Worm (Caenorhabditis elegans) whole organism, L4/young adult: ENCODE data around the gene F15A8.1.

Experiments
- W03F9.2 ChIP-seq: fragments of 150-350 bp; optimal IDR thresholded peaks from 2 replicates; lab custom pipeline; 2014; ENCODE audit warnings: missing biosample characterization, missing genetic modification characterization
- dao-5 ChIP-seq: sonication (generic microtip); optimal IDR thresholded peaks from 2 replicates; lab custom pipeline; 2016; ENCODE audit warnings: missing genotype, missing genetic modification characterization, moderate library complexity, missing compliant biosample characterization
- him-1 ChIP-seq: sonication (generic microtip); optimal IDR thresholded peaks from 2 replicates; lab custom pipeline; 2016; ENCODE audit warnings: missing genotype, missing genetic modification reagents, missing genetic modification characterization, missing compliant biosample characterization

Gene F15A8.1

ce11 chrX:4424254-4424653 lies 16.5 kb upstream of the F15A8.1 start:
- TF ChIP-seq him-1 (tag; lab: Kevin White, UChicago), result no peak
- TF ChIP-seq W03F9.2 (tag; lab: Kevin White, UChicago), result no peak
- no peak for TF ChIP-seq dao-5 (tag; lab: Kevin White, UChicago)

- TF ChIP-seq dao-5 (tag; lab: Kevin White, UChicago) (no peak), W03F9.2 (tag; lab: Kevin White, UChicago) (no peak), him-1 (tag; lab: Kevin White, UChicago) (no peak)
These were observed 14.2 kb upstream of the F15A8.1 start for ce11 chrX:4426496-4426895.

ce11 chrX:4427387-4427786 lies 13.4 kb upstream of the F15A8.1 start:
- TF ChIP-seq dao-5 (tag; lab: Kevin White, UChicago) (no peak), W03F9.2 (tag; lab: Kevin White, UChicago) (no peak), him-1 (tag; lab: Kevin White, UChicago) (no peak)

- TF ChIP-seq him-1 (tag; lab: Kevin White, UChicago), result no peak
These were observed 11.4 kb upstream of the F15A8.1 start for ce11 chrX:4429364-4429763.

ce11 chrX:4434577-4434976 lies 6.2 kb upstream of the F15A8.1 start:
- TF ChIP-seq W03F9.2 (tag; lab: Kevin White, UChicago), result no peak
- no peak for TF ChIP-seq him-1 (tag; lab: Kevin White, UChicago)
- TF ChIP-seq dao-5 (tag; lab: Kevin White, UChicago), result no peak

- TF ChIP-seq W03F9.2 (tag; lab: Kevin White, UChicago), result no peak
- no peak for TF ChIP-seq dao-5 (tag; lab: Kevin White, UChicago)
- TF ChIP-seq him-1 (tag; lab: Kevin White, UChicago), result no peak
These were observed 5.3 kb upstream of the F15A8.1 start for ce11 chrX:4435396-4435795.

ce11 chrX:4437555-4437954 lies 3.2 kb upstream of the F15A8.1 start, which contains the start of gene cest-26:
Gene cest-26, minus strand, starts transcription at chrX:4437655.
- TF ChIP-seq dao-5 (tag; lab: Kevin White, UChicago) (no peak), him-1 (tag; lab: Kevin White, UChicago) (no peak), W03F9.2 (tag; lab: Kevin White, UChicago) (no peak)

ce11 chrX:4438823-4439222 lies 1.9 kb upstream of the F15A8.1 start:
- TF ChIP-seq him-1 (tag; lab: Kevin White, UChicago) (no peak), W03F9.2 (tag; lab: Kevin White, UChicago) (no peak), dao-5 (tag; lab: Kevin White, UChicago) (no peak)

ce11 chrX:4439616-4440015 lies 1.1 kb upstream of the F15A8.1 start:
- TF ChIP-seq W03F9.2 (tag; lab: Kevin White, UChicago), result no peak
- TF ChIP-seq him-1 (tag; lab: Kevin White, UChicago), result no peak
- no peak for TF ChIP-seq dao-5 (tag; lab: Kevin White, UChicago)

ce11 chrX:4444073-4444472 lies 3.3 kb downstream of the F15A8.1 start:
- peak; percentile 34 for TF ChIP-seq him-1 (tag; lab: Kevin White, UChicago)
- TF ChIP-seq W03F9.2 (tag; lab: Kevin White, UChicago), result peak; percentile 16
- peak; percentile 44 for TF ChIP-seq dao-5 (tag; lab: Kevin White, UChicago)

ce11 chrX:4444843-4445242 lies 4.1 kb downstream of the F15A8.1 start:
- TF ChIP-seq W03F9.2 (tag; lab: Kevin White, UChicago), result no peak
- peak; percentile 49 for TF ChIP-seq dao-5 (tag; lab: Kevin White, UChicago)

- TF ChIP-seq him-1 (tag; lab: Kevin White, UChicago) (no peak), W03F9.2 (tag; lab: Kevin White, UChicago) (no peak), dao-5 (tag; lab: Kevin White, UChicago) (no peak)
These were observed 7.5 kb downstream of the F15A8.1 start, which contains the start of gene mltn-13 for ce11 chrX:4448283-4448682. Gene mltn-13, minus strand, starts transcription at chrX:4448383.

ce11 chrX:4451936-4452335 lies 11.2 kb downstream of the F15A8.1 start:
- TF ChIP-seq W03F9.2 (tag; lab: Kevin White, UChicago) (no peak), dao-5 (tag; lab: Kevin White, UChicago) (no peak), him-1 (tag; lab: Kevin White, UChicago) (no peak)

ce11 chrX:4453101-4453500 lies 12.4 kb downstream of the F15A8.1 start:
- TF ChIP-seq him-1 (tag; lab: Kevin White, UChicago), result no peak
- no peak for TF ChIP-seq dao-5 (tag; lab: Kevin White, UChicago)
- no peak for TF ChIP-seq W03F9.2 (tag; lab: Kevin White, UChicago)

- TF ChIP-seq dao-5 (tag; lab: Kevin White, UChicago) (no peak), W03F9.2 (tag; lab: Kevin White, UChicago) (no peak), him-1 (tag; lab: Kevin White, UChicago) (no peak)
These were observed 13.1 kb downstream of the F15A8.1 start, which contains the start of gene F02E8.4 for ce11 chrX:4453820-4454219. Gene F02E8.4, plus strand, starts transcription at chrX:4454120.
